Worm (Caenorhabditis elegans) whole organism, L1 larva: ENCODE measurements around the gene C07A12.18.
A peak's percentile ranks its signal among the peaks of the same experiment; 100 is the strongest.

Experiments
- C16A3.4 ChIP-seq: fragments of 150-350 bp; optimal IDR thresholded peaks from 2 replicates; lab custom pipeline; 2014; ENCODE audit warnings: missing biosample characterization, missing genetic modification characterization
- C34B4.2 ChIP-seq: sonication (generic microtip); optimal IDR thresholded peaks from 2 replicates; lab custom pipeline; 2017; ENCODE audit warnings: mild to moderate bottlenecking, missing genetic modification characterization, missing compliant biosample characterization
- F16B12.6 ChIP-seq: fragments of 150-350 bp; optimal IDR thresholded peaks from 2 replicates; lab custom pipeline; 2014; ENCODE audit warnings: missing biosample characterization, missing genetic modification characterization
- blmp-1 ChIP-seq: fragments of 150-350 bp; optimal IDR thresholded peaks from 2 replicates; lab custom pipeline; 2014; ENCODE audit warnings: missing biosample characterization, missing genetic modification characterization
- ceh-88 ChIP-seq: fragments of 200-800 bp; sonication (Bioruptor generic); IDR thresholded peaks from 2 replicates; pipeline ENCODE4 v1.3.6; 2022; ENCODE audit warnings: missing genetic modification characterization, missing compliant biosample characterization
- ceh-90 ChIP-seq: sonication (generic microtip); optimal IDR thresholded peaks from 2 replicates; lab custom pipeline; 2016; ENCODE audit warnings: missing genetic modification characterization, missing compliant biosample characterization
- dpl-1 ChIP-seq, 3 experiments: fragments of 150-350 bp in 2 of 3; sonication (generic microtip) in 1 of 3; optimal IDR thresholded peaks; 2 replicates each; lab custom pipeline; 2014 to 2017; ENCODE audit warnings: missing biosample characterization in 3 of 3, missing genetic modification characterization in 3 of 3, missing genetic modification reagents in 3 of 3
- dsc-1 ChIP-seq: sonication (generic microtip); optimal IDR thresholded peaks from 2 replicates; lab custom pipeline; 2016; ENCODE audit warnings: mild to moderate bottlenecking, missing genetic modification characterization, missing compliant biosample characterization
- efl-1 ChIP-seq, 4 experiments: fragments of 150-350 bp; optimal IDR thresholded peaks in 3 of 4; peaks in 1 of 4; 1 replicate in 1 of 4; 2 replicates in 3 of 4; lab custom pipeline; 2014; ENCODE audit warnings: missing biosample characterization in 2 of 4, missing genetic modification characterization in 2 of 4, missing genetic modification reagents in 2 of 4
- efl-3 ChIP-seq: fragments of 200-800 bp; sonication (Bioruptor generic); optimal IDR thresholded peaks from 2 replicates; lab custom pipeline; 2018; ENCODE audit warnings: mild to moderate bottlenecking, missing genetic modification characterization, missing compliant biosample characterization
- egl-13 ChIP-seq: sonication (generic microtip); optimal IDR thresholded peaks from 2 replicates; lab custom pipeline; 2016; ENCODE audit warnings: missing genotype, missing genetic modification reagents, missing genetic modification characterization, missing compliant biosample characterization
- egl-27 ChIP-seq, 2 experiments: fragments of 150-350 bp in 1 of 2; sonication (generic microtip); optimal IDR thresholded peaks; 3 replicates each; lab custom pipeline; 2017 to 2018; ENCODE audit warnings: missing biosample characterization in 2 of 2, missing genetic modification characterization in 2 of 2, missing genetic modification reagents in 2 of 2
- elt-2 ChIP-seq: sonication (generic microtip); optimal IDR thresholded peaks from 2 replicates; lab custom pipeline; 2016; ENCODE audit warnings: missing genetic modification characterization, mild to moderate bottlenecking, inconsistent platforms, missing compliant biosample characterization, missing genetic modification reagents
- ets-5 ChIP-seq: fragments of 200-800 bp; sonication (Bioruptor generic); IDR thresholded peaks from 2 replicates; pipeline ENCODE4 v1.3.6; 2022; ENCODE audit warnings: missing genetic modification characterization, missing compliant biosample characterization
- fos-1 ChIP-seq: fragments of 150-350 bp; optimal IDR thresholded peaks from 2 replicates; lab custom pipeline; 2014; ENCODE audit warnings: missing biosample characterization, missing genetic modification characterization
- grh-1 ChIP-seq: fragments of 200-800 bp; sonication (Bioruptor generic); IDR thresholded peaks from 2 replicates; pipeline ENCODE4 v1.3.6; 2022; ENCODE audit warnings: missing genetic modification reagents, missing genetic modification characterization, missing compliant biosample characterization
- hlh-4 ChIP-seq: sonication (generic microtip); optimal IDR thresholded peaks from 2 replicates; lab custom pipeline; 2016; ENCODE audit warnings: mild to moderate bottlenecking, missing genetic modification characterization, missing compliant biosample characterization
- hpl-2 ChIP-seq: fragments of 150-350 bp; optimal IDR thresholded peaks from 2 replicates; lab custom pipeline; 2014; ENCODE audit warnings: missing biosample characterization, missing genetic modification reagents, missing genetic modification characterization
- isw-1 ChIP-seq: fragments of 200-800 bp; sonication (Bioruptor generic); IDR thresholded peaks from 2 replicates; pipeline ENCODE4 v1.3.6; 2022; ENCODE audit warnings: missing genetic modification characterization, missing compliant biosample characterization
- lin-14 ChIP-seq: fragments of 200-800 bp; sonication (Bioruptor generic); optimal IDR thresholded peaks from 2 replicates; lab custom pipeline; 2018; ENCODE audit warnings: mild to moderate bottlenecking, missing genetic modification characterization, moderate library complexity, missing compliant biosample characterization
- lin-35 ChIP-seq, 2 experiments: fragments of 150-350 bp; optimal IDR thresholded peaks; 2 replicates each; lab custom pipeline; 2014; ENCODE audit warnings: missing biosample characterization in 2 of 2, missing genetic modification characterization in 2 of 2, missing genetic modification reagents in 2 of 2
- lir-3 ChIP-seq: sonication (generic microtip); optimal IDR thresholded peaks from 2 replicates; lab custom pipeline; 2016; ENCODE audit warnings: mild to moderate bottlenecking, missing genetic modification characterization, moderate library complexity, missing compliant biosample characterization; ENCODE audit not compliant: poor library complexity
- lsy-2 ChIP-seq, 2 experiments: fragments of 150-350 bp; optimal IDR thresholded peaks; 2 replicates each; lab custom pipeline; 2014; ENCODE audit warnings: missing biosample characterization in 2 of 2, missing genetic modification characterization in 2 of 2
- mab-9 ChIP-seq: fragments of 200-800 bp; sonication (Bioruptor generic); IDR thresholded peaks from 2 replicates; pipeline ENCODE4 v1.3.6; 2022; ENCODE audit warnings: missing genetic modification reagents, missing genetic modification characterization, missing compliant biosample characterization
- mef-2 ChIP-seq: fragments of 150-350 bp; optimal IDR thresholded peaks from 2 replicates; lab custom pipeline; 2014; ENCODE audit warnings: missing biosample characterization, missing genetic modification characterization
- mep-1 ChIP-seq: fragments of 150-350 bp; optimal IDR thresholded peaks from 2 replicates; lab custom pipeline; 2014; ENCODE audit warnings: missing biosample characterization, missing genetic modification characterization
- nhr-20 ChIP-seq: sonication (generic microtip); optimal IDR thresholded peaks from 2 replicates; lab custom pipeline; 2016; ENCODE audit warnings: mild to moderate bottlenecking, missing genetic modification characterization, missing compliant biosample characterization
- nhr-47 ChIP-seq: sonication (generic microtip); optimal IDR thresholded peaks from 2 replicates; lab custom pipeline; 2016; ENCODE audit warnings: mild to moderate bottlenecking, missing genetic modification characterization, moderate library complexity, missing compliant biosample characterization
- nhr-71 ChIP-seq: sonication (generic microtip); optimal IDR thresholded peaks from 2 replicates; lab custom pipeline; 2016; ENCODE audit warnings: mild to moderate bottlenecking, missing genetic modification characterization, moderate library complexity, missing compliant biosample characterization
- nhr-77 ChIP-seq: fragments of 150-350 bp; optimal IDR thresholded peaks from 2 replicates; lab custom pipeline; 2014; ENCODE audit warnings: missing biosample characterization, missing genetic modification characterization
- nhr-85 ChIP-seq: sonication (generic microtip); peaks from one replicate; lab custom pipeline; 2016; ENCODE audit warnings: missing genetic modification characterization, inconsistent platforms, missing compliant biosample characterization
- nhr-90 ChIP-seq: sonication (generic microtip); optimal IDR thresholded peaks from 2 replicates; lab custom pipeline; 2016; ENCODE audit warnings: mild to moderate bottlenecking, missing genetic modification characterization, missing compliant biosample characterization; ENCODE audit not compliant: poor library complexity
- pag-3 ChIP-seq: sonication (generic microtip); optimal IDR thresholded peaks from 2 replicates; lab custom pipeline; 2017; ENCODE audit warnings: missing genetic modification characterization, mild to moderate bottlenecking, missing compliant biosample characterization, antibody characterized with exemption, borderline replicate concordance; ENCODE audit not compliant: insufficient read depth
- rnt-1 ChIP-seq: sonication (generic microtip); optimal IDR thresholded peaks from 2 replicates; lab custom pipeline; 2016; ENCODE audit warnings: mild to moderate bottlenecking, missing genetic modification characterization, moderate library complexity, missing compliant biosample characterization
- snu-23 ChIP-seq: sonication (generic microtip); optimal IDR thresholded peaks from 2 replicates; lab custom pipeline; 2016; ENCODE audit warnings: missing genetic modification characterization, missing compliant biosample characterization
- sox-4 ChIP-seq: sonication (generic microtip); optimal IDR thresholded peaks from 2 replicates; lab custom pipeline; 2016; ENCODE audit warnings: missing genetic modification characterization, missing compliant biosample characterization
- swsn-7 ChIP-seq: sonication (generic microtip); optimal IDR thresholded peaks from 2 replicates; lab custom pipeline; 2016; ENCODE audit warnings: missing genetic modification characterization, missing compliant biosample characterization
- tbx-2 ChIP-seq: sonication (generic microtip); optimal IDR thresholded peaks from 2 replicates; lab custom pipeline; 2016; ENCODE audit warnings: missing genetic modification characterization, missing compliant biosample characterization
- unc-86 ChIP-seq: sonication (generic microtip); optimal IDR thresholded peaks from 2 replicates; lab custom pipeline; 2016; ENCODE audit warnings: missing genetic modification characterization, missing compliant biosample characterization
- xbp-1 ChIP-seq: sonication (generic microtip); optimal IDR thresholded peaks from 2 replicates; lab custom pipeline; 2016; ENCODE audit warnings: missing genetic modification characterization, missing compliant biosample characterization
- ztf-11 ChIP-seq, 2 experiments: sonication (generic microtip); optimal IDR thresholded peaks; 2 replicates each; lab custom pipeline; 2016 to 2017; ENCODE audit warnings: missing genetic modification characterization in 2 of 2, missing biosample characterization in 1 of 2, missing compliant biosample characterization in 1 of 2

The C07A12.18 gene

DNA sequence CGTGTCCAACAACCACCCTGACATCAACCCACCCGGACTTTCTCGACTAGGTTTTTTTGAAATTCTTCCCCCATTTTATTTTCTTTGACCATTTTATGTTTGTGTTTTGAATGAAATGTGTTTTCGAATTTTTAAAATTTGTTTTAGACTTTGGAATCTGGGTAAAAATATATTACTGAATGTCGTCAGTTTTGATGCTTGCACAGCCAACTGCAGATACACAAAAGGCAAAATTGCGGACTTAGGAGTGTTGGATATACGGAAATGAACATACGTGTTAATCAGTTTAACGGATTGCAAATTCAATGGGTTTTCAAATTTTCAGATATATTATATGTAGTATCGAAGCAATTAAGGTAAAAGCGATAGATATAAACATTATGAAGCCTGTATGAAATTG lies 32.9 kb downstream of the C07A12.18 start:
- TF ChIP-seq lin-35 (GFP tag; optimal IDR thresholded peaks at IDR 0.05; lab: Kevin White, UChicago) (peak in 1 of 2 experiments; percentile 14), lsy-2 (tag; optimal IDR thresholded peaks at IDR 0.05; lab: Kevin White, UChicago) (peak in 1 of 2 experiments; percentile 42), tbx-2 (tag; lab: Kevin White, UChicago) (peak; percentile 18), unc-86 (tag; lab: Kevin White, UChicago) (no peak), rnt-1 (tag; lab: Kevin White, UChicago) (no peak), C16A3.4 (tag; lab: Kevin White, UChicago) (peak; percentile 26), mep-1 (tag; lab: Kevin White, UChicago) (peak; percentile 57), sox-4 (no peak), efl-1 (optimal IDR thresholded peaks at IDR 0.05; lab: Kevin White, UChicago) (peak in 1 of 2 experiments; percentile 14), efl-1 (GFP tag; optimal IDR thresholded peaks at IDR 0.05 in 1 of 2; lab: Kevin White, UChicago) (peak in 1 of 2 experiments; percentile 82), nhr-85 (tag; lab: Kevin White, UChicago) (peak; percentile 62), F16B12.6 (peak; percentile 82), xbp-1 (peak; percentile 86), snu-23 (GFP tag; lab: Kevin White, UChicago) (peak; percentile 35), swsn-7 (peak; percentile 2), nhr-47 (tag; lab: Kevin White, UChicago) (peak; percentile 29), nhr-71 (tag; lab: Kevin White, UChicago) (peak; percentile 32), lin-14 (peak; percentile 29), nhr-20 (peak; percentile 23), efl-3 (no peak), blmp-1 (tag; lab: Kevin White, UChicago) (peak; percentile 58)

ce11 chrX:4513657-4514143 lies 36.0 kb downstream of the C07A12.18 start, which contains the start of gene spr-3:
Gene spr-3 (plus strand): TSS chrX:4514093.
- TF ChIP-seq lin-14 (peak; percentile 32), xbp-1 (peak; percentile 17), blmp-1 (tag; lab: Kevin White, UChicago) (peak; percentile 52), dpl-1 (GFP tag; optimal IDR thresholded peaks at IDR 0.05; lab: Kevin White, UChicago) (no peak)

DNA sequence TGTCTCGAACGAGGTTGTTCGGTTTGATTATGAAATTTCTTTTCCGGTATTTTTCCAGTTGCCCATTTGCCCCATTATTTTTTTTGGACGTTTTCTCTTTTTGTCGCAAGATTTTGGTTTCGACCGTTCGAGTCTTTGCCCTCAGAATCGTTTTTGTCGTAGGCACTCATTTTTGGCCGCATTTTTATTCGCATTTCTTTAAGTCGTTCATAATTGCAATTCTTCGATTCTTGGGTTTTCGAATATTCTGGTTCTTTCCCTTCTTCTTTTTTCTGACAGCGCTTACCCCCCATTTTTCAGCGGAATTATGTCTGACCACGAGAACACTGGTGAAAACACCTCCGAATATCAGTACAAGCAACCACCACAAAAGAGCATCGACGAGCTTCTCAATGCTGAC lies 41.5 kb downstream of the C07A12.18 start, which contains the start of gene rhi-1:
TSS of gene rhi-1 (plus strand) at position 301 of the 400 bp plus-strand sequence.
- TF ChIP-seq C16A3.4 (tag; lab: Kevin White, UChicago) (no peak), nhr-20 (no peak), nhr-85 (tag; lab: Kevin White, UChicago) (no peak), efl-1 (optimal IDR thresholded peaks at IDR 0.05; lab: Kevin White, UChicago) (no peak), efl-1 (GFP tag; optimal IDR thresholded peaks at IDR 0.05 in 1 of 2; lab: Kevin White, UChicago) (peak in 1 of 2 experiments; percentile 47), isw-1 (GFP tag; lab: Robert Waterston, UW) (no peak), lir-3 (tag; lab: Kevin White, UChicago) (no peak), lin-35 (GFP tag; optimal IDR thresholded peaks at IDR 0.05; lab: Kevin White, UChicago) (peak in 1 of 2 experiments; percentile 1), ceh-90 (no peak), egl-27 (tag; optimal IDR thresholded peaks at IDR 0.05; lab: Kevin White, UChicago) (no peak), ztf-11 (tag; optimal IDR thresholded peaks at IDR 0.05; lab: Kevin White, UChicago) (no peak), nhr-90 (tag; lab: Kevin White, UChicago) (no peak)

DNA sequence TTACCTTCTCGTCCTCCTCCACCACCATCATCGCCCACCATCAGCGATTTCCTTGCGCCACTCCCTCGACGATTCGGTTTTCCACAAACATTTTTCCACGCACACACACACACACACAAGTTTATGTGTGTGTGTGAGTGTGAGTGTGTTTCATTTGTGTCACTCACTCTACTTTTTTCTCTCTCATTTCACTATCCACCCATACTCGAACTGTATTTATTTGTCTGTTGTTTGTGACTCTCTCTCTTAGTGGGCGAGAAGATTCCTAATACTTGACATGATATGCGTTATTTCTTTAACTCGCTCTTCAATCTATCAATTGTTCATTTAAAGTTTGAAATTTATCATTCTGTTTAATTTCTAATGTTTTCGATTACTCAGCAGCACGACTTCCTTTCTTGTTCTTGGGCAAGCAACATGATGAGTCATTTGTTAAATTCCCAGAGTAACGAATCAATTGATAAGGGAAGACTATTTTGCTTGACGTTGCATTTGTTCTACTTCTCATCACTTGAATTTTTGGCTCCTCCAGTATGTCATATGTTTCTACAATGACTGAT lies 42.5 kb downstream of the C07A12.18 start:
- TF ChIP-seq lir-3 (tag; lab: Kevin White, UChicago) (no peak), hlh-4 (tag; lab: Kevin White, UChicago) (no peak), C16A3.4 (tag; lab: Kevin White, UChicago) (peak; percentile 12), pag-3 (no peak), hpl-2 (GFP tag; lab: Kevin White, UChicago) (no peak), mep-1 (tag; lab: Kevin White, UChicago) (peak; percentile 43), ceh-88 (GFP tag; lab: Robert Waterston, UW) (no peak), elt-2 (tag; lab: Kevin White, UChicago) (peak; percentile 2), fos-1 (tag; lab: Kevin White, UChicago) (peak; percentile 21), nhr-71 (tag; lab: Kevin White, UChicago) (peak; percentile 6), nhr-77 (tag; lab: Kevin White, UChicago) (peak; percentile 4), unc-86 (tag; lab: Kevin White, UChicago) (no peak), C34B4.2 (no peak), ets-5 (GFP tag; lab: Robert Waterston, UW) (no peak), blmp-1 (tag; lab: Kevin White, UChicago) (peak; percentile 71), lsy-2 (tag; optimal IDR thresholded peaks at IDR 0.05; lab: Kevin White, UChicago) (peak in 1 of 2 experiments; percentile 51), lin-14 (peak; percentile 66), lin-35 (GFP tag; optimal IDR thresholded peaks at IDR 0.05; lab: Kevin White, UChicago) (peak in 1 of 2 experiments; percentile 52), snu-23 (GFP tag; lab: Kevin White, UChicago) (peak; percentile 62), ztf-11 (tag; optimal IDR thresholded peaks at IDR 0.05; lab: Kevin White, UChicago) (no peak), nhr-20 (peak; percentile 58), mab-9 (GFP tag; lab: Robert Waterston, UW) (no peak), egl-13 (tag; lab: Kevin White, UChicago) (no peak), dsc-1 (tag; lab: Kevin White, UChicago) (no peak), grh-1 (GFP tag; lab: Robert Waterston, UW) (no peak), mef-2 (tag; lab: Kevin White, UChicago) (no peak)
